Fruit fly (Drosophila melanogaster): Measurements from ENCODE around the gene CG32075.

- TF ChIP-seq CG7045 (GFP tag; optimal IDR thresholded peaks at IDR 0.05) (peak; percentile 94), kay (GFP tag; ENCODE audit: borderline replicate concordance) (peak; percentile 86), CG5204 (GFP tag; optimal IDR thresholded peaks at IDR 0.05) (no peak), toe (GFP tag; optimal IDR thresholded peaks at IDR 0.05) (no peak), Mnt (GFP tag; optimal IDR thresholded peaks at IDR 0.05) (peak; percentile 65), CG7101 (tag; optimal IDR thresholded peaks at IDR 0.05) (peak; percentile 94), cic (GFP tag; optimal IDR thresholded peaks at IDR 0.05) (peak; percentile 82), CG12768 (GFP tag; optimal IDR thresholded peaks at IDR 0.05) (peak; percentile 97), CG11617 (GFP tag; optimal IDR thresholded peaks at IDR 0.05) (peak; percentile 95), tj (GFP tag; optimal IDR thresholded peaks at IDR 0.05) (peak; percentile 79), Clk (GFP tag; optimal IDR thresholded peaks at IDR 0.05) (peak; percentile 88), Hr96 (GFP tag; optimal IDR thresholded peaks at IDR 0.05) (no peak), cnc (optimal IDR thresholded peaks at IDR 0.05) (no peak), bab1 (GFP tag; optimal IDR thresholded peaks at IDR 0.05) (peak; percentile 96)
Measured at dm6 chr3L:11084557-11085231, 20.0 kb upstream of the CG32075 start.

Measured in whole organism, adult.